Fruit fly (Drosophila melanogaster) whole organism, pupa: ENCODE measurements around the gene CG14073.

ENCODE experiments used
- CG14655 ChIP-seq: fragments of 200-800 bp; sonication (Bioruptor generic); optimal IDR thresholded peaks from 3 replicates; lab custom pipeline; 2017; ENCODE audit warnings: mild to moderate bottlenecking, missing biosample characterization, missing genetic modification reagents, missing genetic modification characterization
- CG15710 ChIP-seq: fragments of 200-800 bp; sonication (Bioruptor generic); optimal IDR thresholded peaks from 2 replicates; lab custom pipeline; 2018; ENCODE audit warnings: missing biosample characterization, mild to moderate bottlenecking, missing genetic modification characterization, moderate library complexity
- CG17806 ChIP-seq: fragments of 200-800 bp; sonication (Bioruptor generic); optimal IDR thresholded peaks from 2 replicates; lab custom pipeline; 2018; ENCODE audit warnings: missing biosample characterization, mild to moderate bottlenecking, missing genetic modification characterization, moderate library complexity
- CG32121 ChIP-seq: fragments of 200-800 bp; sonication (Bioruptor generic); IDR thresholded peaks from 2 replicates; pipeline ENCODE4 v1.3.6; 2022; ENCODE audit warnings: missing biosample characterization, missing genetic modification characterization
- CG8159 ChIP-seq: fragments of 200-800 bp; sonication (Bioruptor generic); optimal IDR thresholded peaks from 3 replicates; lab custom pipeline; 2018; ENCODE audit warnings: missing biosample characterization, mild to moderate bottlenecking, missing genetic modification characterization, moderate library complexity
- CG8301 ChIP-seq: fragments of 200-800 bp; sonication (Bioruptor generic); optimal IDR thresholded peaks from 2 replicates; lab custom pipeline; 2018; ENCODE audit warnings: missing biosample characterization, mild to moderate bottlenecking, missing genetic modification characterization
- CG9948 ChIP-seq: fragments of 200-800 bp; sonication (Bioruptor generic); optimal IDR thresholded peaks from 2 replicates; lab custom pipeline; 2018; ENCODE audit warnings: missing biosample characterization, mild to moderate bottlenecking, missing genetic modification characterization, moderate library complexity
- D1 ChIP-seq: fragments of 200-800 bp; sonication (Bioruptor generic); optimal IDR thresholded peaks from 2 replicates; lab custom pipeline; 2018; ENCODE audit warnings: missing biosample characterization, mild to moderate bottlenecking, missing genetic modification characterization, moderate library complexity
- EcR ChIP-seq: fragments of 200-800 bp; sonication (Bioruptor generic); optimal IDR thresholded peaks from 3 replicates; lab custom pipeline; 2019; ENCODE audit warnings: missing biosample characterization, missing genetic modification characterization, mild to moderate bottlenecking, moderate library complexity, missing genetic modification reagents
- Ets98B ChIP-seq: fragments of 200-800 bp; sonication (Bioruptor generic); IDR thresholded peaks from 2 replicates; pipeline ENCODE4 v1.3.6; 2022; ENCODE audit warnings: missing biosample characterization, missing genetic modification characterization
- Snoo ChIP-seq: fragments of 200-800 bp; sonication (Bioruptor generic); optimal IDR thresholded peaks from 3 replicates; lab custom pipeline; 2017; ENCODE audit warnings: missing biosample characterization, mild to moderate bottlenecking, missing genetic modification characterization, inconsistent platforms
- rn ChIP-seq: fragments of 200-800 bp; sonication (Bioruptor generic); IDR thresholded peaks from 2 replicates; pipeline ENCODE4 v1.3.6; 2022; ENCODE audit warnings: missing biosample characterization, missing genetic modification characterization

DNA sequence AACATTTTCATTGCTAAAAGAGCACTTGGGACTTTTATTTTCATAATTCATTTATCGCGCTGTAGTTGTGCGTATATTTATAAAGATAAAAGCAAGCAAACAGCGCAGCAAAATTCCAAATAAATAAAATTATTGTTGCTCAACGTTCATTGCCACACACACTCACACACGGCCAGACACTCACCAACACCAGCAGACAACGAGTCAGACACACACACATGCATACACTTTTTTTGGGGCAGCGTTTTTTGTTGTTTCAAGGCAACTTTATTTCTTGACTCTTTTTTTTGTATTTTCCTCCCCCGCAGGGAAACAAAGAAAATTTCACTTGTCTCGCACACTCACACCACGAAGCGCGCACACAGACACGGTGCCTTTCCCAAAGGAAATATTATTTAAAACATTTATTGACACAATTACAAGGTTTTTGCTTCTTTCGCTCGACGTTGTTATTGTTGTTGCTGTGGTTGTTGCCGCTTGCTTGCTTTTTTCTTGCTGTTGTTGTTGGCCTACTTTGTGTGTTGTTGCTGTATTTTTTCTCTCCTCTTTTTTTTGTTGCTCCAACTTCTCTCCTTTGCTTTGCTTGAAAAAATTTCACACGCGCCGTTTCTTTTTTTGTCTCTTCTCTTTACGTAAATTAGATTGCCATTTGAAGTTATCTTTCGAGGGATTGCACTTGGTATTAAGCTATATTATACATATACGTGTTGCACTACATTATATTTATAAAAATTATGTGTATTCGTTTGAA lies 413 bp downstream of the CG14073 start:
- TF ChIP-seq Ets98B (GFP tag; lab: Robert Waterston, UW) (0 out of 2 replicates have a peak, but pooled peaks have one; percentile 49), CG8159 (tag; lab: Kevin White, UChicago) (peak; percentile 67), D1 (tag; lab: Kevin White, UChicago) (no peak), Snoo (tag; lab: Kevin White, UChicago) (no peak), EcR (GFP tag; lab: Kevin White, UChicago) (peak; percentile 55), CG8301 (tag; lab: Kevin White, UChicago) (peak; percentile 50), CG17806 (tag; lab: Kevin White, UChicago) (peak; percentile 52), CG9948 (peak; percentile 18), CG32121 (peak; percentile 50; the same call in 1 of the 2 replicates), CG14655 (GFP tag; lab: Kevin White, UChicago) (peak; percentile 66), rn (GFP tag; lab: Robert Waterston, UW) (no peak), CG15710 (tag; lab: Kevin White, UChicago) (peak; percentile 68)
